Fruit fly (Drosophila melanogaster): Measurements from ENCODE around the gene Hs2st.
A peak's percentile ranks its signal among the peaks of the same experiment; 100 is the strongest.

DNA sequence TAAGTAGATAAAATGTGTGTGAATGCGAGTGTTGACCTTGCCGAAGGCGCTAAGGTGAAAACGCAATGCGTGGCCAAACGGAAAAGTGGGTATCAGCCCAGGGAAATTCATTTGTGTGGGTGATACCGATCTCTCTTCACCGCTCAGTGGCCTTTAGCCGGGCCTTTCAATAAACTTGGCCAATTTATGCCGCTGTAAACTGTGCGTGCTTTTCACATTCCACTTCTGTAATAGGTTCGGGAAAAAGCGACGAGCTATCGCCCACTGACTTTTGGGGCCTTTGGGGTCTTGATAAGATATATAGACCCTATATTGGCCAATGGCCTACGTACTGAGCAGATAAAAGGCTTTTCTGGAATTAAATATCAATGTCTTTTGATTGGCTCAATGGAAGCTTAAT is 23.0 kb downstream of the Hs2st start:
- no peak for TF ChIP-seq CG33017 (tag; optimal IDR thresholded peaks at IDR 0.05)
- peak; percentile 38 for TF ChIP-seq cic (GFP tag; optimal IDR thresholded peaks at IDR 0.05)
- no peak for TF ChIP-seq bab1 (GFP tag; optimal IDR thresholded peaks at IDR 0.05)
- no peak for TF ChIP-seq Mnt (GFP tag; optimal IDR thresholded peaks at IDR 0.05)
- TF ChIP-seq CG7045 (GFP tag; optimal IDR thresholded peaks at IDR 0.05): no peak
- TF ChIP-seq CG14711 (tag; optimal IDR thresholded peaks at IDR 0.05): no peak
- no peak for TF ChIP-seq Clk (GFP tag; optimal IDR thresholded peaks at IDR 0.05)
- no peak for TF ChIP-seq toe (GFP tag; optimal IDR thresholded peaks at IDR 0.05)
- TF ChIP-seq CG12768 (GFP tag; optimal IDR thresholded peaks at IDR 0.05): no peak
- TF ChIP-seq Crg-1 (GFP tag; optimal IDR thresholded peaks at IDR 0.05): no peak
- no peak for TF ChIP-seq CG7101 (tag; optimal IDR thresholded peaks at IDR 0.05)

All from whole organism, adult.